Worm (Caenorhabditis elegans) whole organism, early embryonic: ENCODE results near the gene nlp-60.

ENCODE experiments used
- B0310.2 ChIP-seq: sonication (generic microtip); optimal IDR thresholded peaks from 2 replicates; lab custom pipeline; 2016; ENCODE audit warnings: mild to moderate bottlenecking, missing genetic modification characterization, missing compliant biosample characterization
- aly-1 ChIP-seq: sonication (generic microtip); optimal IDR thresholded peaks from 2 replicates; lab custom pipeline; 2016; ENCODE audit warnings: missing genetic modification characterization, missing compliant biosample characterization
- ama-1 ChIP-seq: fragments of 150-350 bp; optimal IDR thresholded peaks from 2 replicates; lab custom pipeline; 2014
- ceh-36 ChIP-seq: sonication (generic microtip); optimal IDR thresholded peaks from 2 replicates; lab custom pipeline; 2016; ENCODE audit warnings: missing genetic modification characterization, inconsistent platforms, missing compliant biosample characterization
- ets-7 ChIP-seq: sonication (generic microtip); optimal IDR thresholded peaks from 2 replicates; lab custom pipeline; 2016; ENCODE audit warnings: missing genotype, missing genetic modification characterization, missing compliant biosample characterization
- flt-1 ChIP-seq: fragments of 200-800 bp; sonication (Bioruptor generic); IDR thresholded peaks from 2 replicates; pipeline ENCODE4 v1.3.6; 2022; ENCODE audit warnings: missing genetic modification characterization, missing compliant biosample characterization
- pes-1 ChIP-seq: fragments of 200-800 bp; sonication (Bioruptor generic); IDR thresholded peaks from 2 replicates; pipeline ENCODE4 v1.3.6; 2022; ENCODE audit warnings: missing genetic modification reagents, missing genetic modification characterization, missing compliant biosample characterization
- scrt-1 ChIP-seq: fragments of 200-800 bp; sonication (Bioruptor generic); IDR thresholded peaks from 2 replicates; pipeline ENCODE4 v1.3.6; 2022; ENCODE audit warnings: missing genetic modification characterization, missing compliant biosample characterization
- sea-1 ChIP-seq: fragments of 200-800 bp; sonication (Bioruptor generic); conservative IDR thresholded peaks from 2 replicates; pipeline ENCODE4 v1.3.6; 2022; ENCODE audit warnings: missing genetic modification characterization, missing compliant biosample characterization
- tbx-11 ChIP-seq: fragments of 200-800 bp; sonication (Bioruptor generic); IDR thresholded peaks from 2 replicates; pipeline ENCODE4 v1.3.6; 2022; ENCODE audit warnings: missing genetic modification characterization, missing compliant biosample characterization
- tbx-37 ChIP-seq: fragments of 200-800 bp; sonication (Bioruptor generic); conservative IDR thresholded peaks from 2 replicates; pipeline ENCODE4 v1.3.6; 2022; ENCODE audit warnings: missing genetic modification reagents, missing genetic modification characterization, missing compliant biosample characterization
- tra-4 ChIP-seq: sonication (generic microtip); optimal IDR thresholded peaks from 2 replicates; lab custom pipeline; 2017; ENCODE audit warnings: missing genetic modification characterization, missing compliant biosample characterization

ce11 chrIV:8725345-8725744 is 46.2 kb upstream of the nlp-60 start, which contains the start of gene pgm-3:
- TF ChIP-seq tbx-37 (GFP tag; lab: Robert Waterston, UW) (no peak), tbx-11 (GFP tag; lab: Robert Waterston, UW) (no peak), tra-4 (tag; lab: Kevin White, UChicago) (no peak), ama-1 (lab: Kevin White, UChicago) (no peak), ceh-36 (tag; lab: Kevin White, UChicago) (no peak), aly-1 (no peak), B0310.2 (tag; lab: Kevin White, UChicago) (no peak), flt-1 (no peak), pes-1 (GFP tag; lab: Robert Waterston, UW) (no peak), scrt-1 (no peak), ets-7 (tag; lab: Kevin White, UChicago) (no peak), sea-1 (GFP tag; lab: Robert Waterston, UW) (no peak)
